Worm (Caenorhabditis elegans): ENCODE results near the gene fbxa-99.

DNA sequence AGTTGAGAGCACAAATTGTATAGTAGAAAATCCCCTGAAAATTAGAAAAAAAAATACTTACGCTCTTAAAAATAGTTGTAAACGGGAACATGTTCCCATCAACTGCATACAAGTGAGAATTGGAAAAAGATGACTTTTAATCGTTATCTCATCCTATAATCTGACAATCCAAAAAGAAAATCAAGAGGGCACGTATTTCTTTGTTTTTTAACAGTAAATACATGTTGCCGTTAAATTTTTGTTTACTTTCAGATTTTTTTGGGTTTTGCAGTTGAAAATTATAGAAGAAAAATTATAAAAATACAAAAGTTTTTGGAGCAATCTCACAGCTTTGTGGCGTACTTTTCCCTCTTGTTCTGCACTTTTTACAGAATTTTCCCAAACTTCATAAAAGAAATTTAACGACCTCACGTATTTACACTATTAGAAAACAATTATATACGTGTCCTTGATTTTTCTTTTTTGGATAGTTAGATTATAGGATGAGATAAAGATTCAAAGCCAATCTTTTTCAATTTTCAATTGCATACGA is 14.1 kb upstream of the fbxa-99 start, which contains the start of the genes C06C6.9 and C06C6.8:
- TF ChIP-seq zag-1 (tag; optimal IDR thresholded peaks at IDR 0.05) (no peak), unc-62 (GFP tag; optimal IDR thresholded peaks at IDR 0.05) (no peak), skn-1 (tag; optimal IDR thresholded peaks at IDR 0.05) (no peak), elt-3 (tag; optimal IDR thresholded peaks at IDR 0.05) (no peak), unc-39 (tag; optimal IDR thresholded peaks at IDR 0.05) (no peak), ama-1 (optimal IDR thresholded peaks at IDR 0.05) (no peak), ztf-4 (tag; optimal IDR thresholded peaks at IDR 0.05) (no peak), aly-2 (tag; optimal IDR thresholded peaks at IDR 0.05) (no peak), jun-1 (tag; optimal IDR thresholded peaks at IDR 0.05) (no peak), fkh-10 (GFP tag; optimal IDR thresholded peaks at IDR 0.05) (no peak)

Data from whole organism, L3 larva.